Worm (Caenorhabditis elegans) whole organism, L2 larva: ENCODE data around the gene srx-2.

Source experiments
- C34F6.9 ChIP-seq: fragments of 150-350 bp; optimal IDR thresholded peaks from 2 replicates; lab custom pipeline; 2014; ENCODE audit warnings: missing biosample characterization, missing genetic modification characterization
- R02D3.7 ChIP-seq: fragments of 150-350 bp; optimal IDR thresholded peaks from 2 replicates; lab custom pipeline; 2014; ENCODE audit warnings: missing biosample characterization, missing genetic modification characterization
- Y55F3AM.14 ChIP-seq: fragments of 200-800 bp; sonication (Bioruptor generic); optimal IDR thresholded peaks from 2 replicates; lab custom pipeline; 2018; ENCODE audit warnings: mild to moderate bottlenecking, missing genetic modification characterization, missing compliant biosample characterization
- ZK546.5 ChIP-seq: sonication (generic microtip); optimal IDR thresholded peaks from 2 replicates; lab custom pipeline; 2017; ENCODE audit warnings: missing biosample characterization, missing genetic modification characterization
- alr-1 ChIP-seq: fragments of 150-350 bp; optimal IDR thresholded peaks from 2 replicates; lab custom pipeline; 2014; ENCODE audit warnings: missing biosample characterization, missing genetic modification characterization
- ama-1 ChIP-seq: fragments of 150-350 bp; optimal IDR thresholded peaks from 2 replicates; lab custom pipeline; 2018; ENCODE audit warnings: inconsistent platforms
- crh-2 ChIP-seq: sonication (generic microtip); optimal IDR thresholded peaks from 2 replicates; lab custom pipeline; 2017; ENCODE audit warnings: missing biosample characterization, missing genetic modification characterization
- dmd-4 ChIP-seq: sonication (generic microtip); optimal IDR thresholded peaks from 2 replicates; lab custom pipeline; 2017; ENCODE audit warnings: missing biosample characterization, missing genetic modification characterization
- egl-27 ChIP-seq: sonication (generic microtip); optimal IDR thresholded peaks from 3 replicates; lab custom pipeline; 2017; ENCODE audit warnings: missing biosample characterization, missing genetic modification reagents, missing genetic modification characterization
- elt-1 ChIP-seq: fragments of 150-350 bp; optimal IDR thresholded peaks from 2 replicates; lab custom pipeline; 2014; ENCODE audit warnings: missing biosample characterization, missing genetic modification characterization
- elt-3 ChIP-seq: sonication (generic microtip); optimal IDR thresholded peaks from 2 replicates; lab custom pipeline; 2017; ENCODE audit warnings: missing biosample characterization, missing genetic modification characterization
- fos-1 ChIP-seq: fragments of 150-350 bp; optimal IDR thresholded peaks from 2 replicates; lab custom pipeline; 2014; ENCODE audit warnings: missing biosample characterization, missing genetic modification characterization
- gmeb-1 ChIP-seq: fragments of 150-350 bp; optimal IDR thresholded peaks from 2 replicates; lab custom pipeline; 2014; ENCODE audit warnings: missing biosample characterization, missing genetic modification characterization
- lin-11 ChIP-seq: fragments of 150-350 bp; sonication (generic microtip); optimal IDR thresholded peaks from 2 replicates; lab custom pipeline; 2014; ENCODE audit warnings: missing biosample characterization, missing genetic modification characterization, inconsistent platforms, mixed read lengths
- lin-13 ChIP-seq: fragments of 150-350 bp; optimal IDR thresholded peaks from 2 replicates; lab custom pipeline; 2014; ENCODE audit warnings: missing biosample characterization, missing genetic modification reagents, missing genetic modification characterization
- lin-39 ChIP-seq: fragments of 150-350 bp; optimal IDR thresholded peaks from 2 replicates; lab custom pipeline; 2014; ENCODE audit warnings: missing biosample characterization, missing genetic modification reagents, missing genetic modification characterization
- lsy-2 ChIP-seq, 2 experiments: fragments of 150-350 bp in 1 of 2; sonication (generic microtip) in 1 of 2; optimal IDR thresholded peaks; 2 replicates each; lab custom pipeline; 2014 to 2017; ENCODE audit warnings: missing biosample characterization in 2 of 2, missing genetic modification characterization in 2 of 2
- mbf-1 ChIP-seq: sonication (generic microtip); optimal IDR thresholded peaks from 2 replicates; lab custom pipeline; 2017; ENCODE audit warnings: missing biosample characterization, missing genetic modification characterization
- nhr-10 ChIP-seq: sonication (generic microtip); optimal IDR thresholded peaks from 2 replicates; lab custom pipeline; 2017; ENCODE audit warnings: missing biosample characterization, missing genetic modification characterization
- nhr-11 ChIP-seq: fragments of 150-350 bp; optimal IDR thresholded peaks from 2 replicates; lab custom pipeline; 2014; ENCODE audit warnings: missing biosample characterization, missing genetic modification characterization
- nhr-12 ChIP-seq: fragments of 150-350 bp; optimal IDR thresholded peaks from 2 replicates; lab custom pipeline; 2014; ENCODE audit warnings: missing biosample characterization, missing genetic modification characterization
- nhr-129 ChIP-seq: fragments of 150-350 bp; optimal IDR thresholded peaks from 2 replicates; lab custom pipeline; 2014; ENCODE audit warnings: missing biosample characterization, missing genetic modification characterization
- nhr-23 ChIP-seq: fragments of 150-350 bp; optimal IDR thresholded peaks from 2 replicates; lab custom pipeline; 2014; ENCODE audit warnings: missing biosample characterization, missing genetic modification reagents, missing genetic modification characterization
- nhr-237 ChIP-seq: fragments of 150-350 bp; optimal IDR thresholded peaks from 2 replicates; lab custom pipeline; 2014; ENCODE audit warnings: missing biosample characterization, missing genetic modification characterization
- nhr-25 ChIP-seq: fragments of 150-350 bp; sonication (generic microtip); optimal IDR thresholded peaks from 3 replicates; lab custom pipeline; 2014; ENCODE audit warnings: missing biosample characterization, missing genetic modification characterization
- nhr-6 ChIP-seq: fragments of 150-350 bp; optimal IDR thresholded peaks from 2 replicates; lab custom pipeline; 2014; ENCODE audit warnings: missing biosample characterization, missing genetic modification characterization
- nhr-77 ChIP-seq: fragments of 150-350 bp; optimal IDR thresholded peaks from 2 replicates; lab custom pipeline; 2014; ENCODE audit warnings: missing biosample characterization, missing genetic modification characterization
- peb-1 ChIP-seq: fragments of 150-350 bp; optimal IDR thresholded peaks from 2 replicates; lab custom pipeline; 2014; ENCODE audit warnings: missing biosample characterization, missing genetic modification characterization
- sem-4 ChIP-seq: fragments of 150-350 bp; optimal IDR thresholded peaks from 2 replicates; lab custom pipeline; 2014; ENCODE audit warnings: missing biosample characterization, missing genetic modification reagents, missing genetic modification characterization
- skn-1 ChIP-seq: sonication (generic microtip); optimal IDR thresholded peaks from 2 replicates; lab custom pipeline; 2017; ENCODE audit warnings: missing biosample characterization, missing genetic modification characterization
- sma-3 ChIP-seq: sonication (generic microtip); optimal IDR thresholded peaks from 2 replicates; lab custom pipeline; 2016; ENCODE audit warnings: missing genetic modification reagents, missing genetic modification characterization, missing compliant biosample characterization
- snpc-4 ChIP-seq: fragments of 150-350 bp; optimal IDR thresholded peaks from 2 replicates; lab custom pipeline; 2014; ENCODE audit warnings: missing biosample characterization, missing genetic modification characterization
- unc-39 ChIP-seq: fragments of 150-350 bp; optimal IDR thresholded peaks from 2 replicates; lab custom pipeline; 2014; ENCODE audit warnings: missing biosample characterization, missing genetic modification characterization
- zag-1 ChIP-seq: fragments of 150-350 bp; optimal IDR thresholded peaks from 2 replicates; lab custom pipeline; 2014; ENCODE audit warnings: missing biosample characterization, missing genetic modification characterization
- ztf-1 ChIP-seq: fragments of 200-800 bp; sonication (Bioruptor generic); conservative IDR thresholded peaks from 2 replicates; pipeline ENCODE4 v1.3.6; 2022; ENCODE audit warnings: missing genetic modification characterization, missing compliant biosample characterization
- ztf-11 ChIP-seq: sonication (generic microtip); optimal IDR thresholded peaks from 2 replicates; lab custom pipeline; 2017; ENCODE audit warnings: missing biosample characterization, missing genetic modification characterization

Gene srx-2

ce11 chrV:8974889-8975422 is 34.3 kb upstream of the srx-2 start, which contains the start of gene nhr-143:
nhr-143 (minus strand) TSS chrV:8974939.
- TF ChIP-seq crh-2 (tag; lab: Kevin White, UChicago): peak; percentile 27
- no peak for TF ChIP-seq ZK546.5
- TF ChIP-seq zag-1: no peak
- TF ChIP-seq mbf-1: no peak
- no peak for TF ChIP-seq sem-4 (tag; lab: Kevin White, UChicago)
- no peak for TF ChIP-seq gmeb-1 (tag; lab: Kevin White, UChicago)
- TF ChIP-seq alr-1 (tag; lab: Kevin White, UChicago): no peak
- TF ChIP-seq nhr-25 (tag; lab: Kevin White, UChicago): no peak
- no peak for TF ChIP-seq nhr-77 (tag; lab: Kevin White, UChicago)
- TF ChIP-seq nhr-12: no peak
- peak; percentile 78 for TF ChIP-seq fos-1 (tag; lab: Kevin White, UChicago)
- TF ChIP-seq, all 48 proteins: peak for 2

- no peak for TF ChIP-seq snpc-4
- no peak for TF ChIP-seq lin-11
- TF ChIP-seq nhr-11 (tag; lab: Kevin White, UChicago): no peak
- TF ChIP-seq lsy-2 (tag; optimal IDR thresholded peaks at IDR 0.05; lab: Kevin White, UChicago): no peak
- no peak for TF ChIP-seq skn-1
- no peak for TF ChIP-seq nhr-10
- TF ChIP-seq C34F6.9: no peak
- TF ChIP-seq nhr-23: no peak
- TF ChIP-seq dmd-4 (tag; lab: Kevin White, UChicago): no peak
- TF ChIP-seq, all 48 proteins: peak for 0
Observed at ce11 chrV:8977895-8978294, 31.4 kb upstream of the srx-2 start.

ce11 chrV:8980845-8981244 is 28.4 kb upstream of the srx-2 start, which contains the start of gene str-84:
str-84 (minus strand) TSS chrV:8980945.
- TF ChIP-seq ama-1 (lab: Kevin White, UChicago) (no peak), lin-39 (tag; lab: Kevin White, UChicago) (no peak), nhr-237 (tag; lab: Kevin White, UChicago) (no peak), C34F6.9 (no peak), nhr-12 (no peak), nhr-10 (no peak), elt-3 (no peak)

ce11 chrV:8983604-8984003 is 25.7 kb upstream of the srx-2 start, which contains the start of gene str-86:
str-86 (minus strand) TSS chrV:8983704.
- TF ChIP-seq ZK546.5: no peak
- no peak for TF ChIP-seq lin-13
- no peak for TF ChIP-seq C34F6.9
- no peak for TF ChIP-seq egl-27 (tag; lab: Kevin White, UChicago)
- TF ChIP-seq alr-1 (tag; lab: Kevin White, UChicago): no peak
- TF ChIP-seq sma-3 (GFP tag; lab: Kevin White, UChicago): no peak
- no peak for TF ChIP-seq nhr-11 (tag; lab: Kevin White, UChicago)
- no peak for TF ChIP-seq nhr-6 (tag; lab: Kevin White, UChicago)
- no peak for TF ChIP-seq unc-39 (tag; lab: Kevin White, UChicago)
- no peak for TF ChIP-seq dmd-4 (tag; lab: Kevin White, UChicago)
- no peak for TF ChIP-seq nhr-77 (tag; lab: Kevin White, UChicago)
- TF ChIP-seq ztf-1: no peak

- TF ChIP-seq skn-1 (no peak), nhr-6 (tag; lab: Kevin White, UChicago) (no peak), Y55F3AM.14 (no peak), ztf-11 (tag; lab: Kevin White, UChicago) (no peak), lin-11 (no peak), nhr-129 (no peak), sma-3 (GFP tag; lab: Kevin White, UChicago) (no peak), R02D3.7 (no peak), sem-4 (tag; lab: Kevin White, UChicago) (no peak), nhr-12 (no peak), peb-1 (tag; lab: Kevin White, UChicago) (no peak)
Observed at ce11 chrV:8984783-8985182, 24.5 kb upstream of the srx-2 start.

- TF ChIP-seq egl-27 (tag; lab: Kevin White, UChicago) (no peak), elt-1 (tag; lab: Kevin White, UChicago) (no peak), dmd-4 (tag; lab: Kevin White, UChicago) (no peak), Y55F3AM.14 (no peak), nhr-77 (tag; lab: Kevin White, UChicago) (no peak), nhr-237 (tag; lab: Kevin White, UChicago) (no peak), ztf-11 (tag; lab: Kevin White, UChicago) (no peak), fos-1 (tag; lab: Kevin White, UChicago) (no peak)
- TF ChIP-seq, all 48 proteins: peak for 0
Observed at ce11 chrV:8985740-8986139, 23.5 kb upstream of the srx-2 start, which contains the start of gene str-85. str-85 (minus strand) TSS chrV:8985840.
